Fruit fly (Drosophila melanogaster) whole organism, embryonic: Measurements from ENCODE around the gene CG32066.

Experiments
- Atf6 ChIP-seq: fragments of 200-800 bp; sonication (Bioruptor generic); IDR thresholded peaks from 2 replicates; pipeline ENCODE4 v1.3.6; 2022; ENCODE audit warnings: missing biosample characterization, missing genetic modification characterization
- Awh ChIP-seq: fragments of 200-800 bp; sonication (Bioruptor generic); IDR thresholded peaks from 2 replicates; pipeline ENCODE4, ENCODE4 v1.3.6; 2022; ENCODE audit warnings: missing biosample characterization, missing genetic modification characterization
- B-H2 ChIP-seq: fragments of 200-800 bp; sonication (Bioruptor generic); optimal IDR thresholded peaks from 2 replicates; lab custom pipeline; 2018; ENCODE audit warnings: missing biosample characterization, mild to moderate bottlenecking, missing genetic modification characterization
- BEAF-32 ChIP-seq: fragments of 200-800 bp; sonication (Bioruptor generic); optimal IDR thresholded peaks from 3 replicates; lab custom pipeline; 2017; ENCODE audit warnings: missing biosample characterization, missing genetic modification characterization, mild to moderate bottlenecking, moderate library complexity, missing genetic modification reagents
- CG10462 ChIP-seq: fragments of 200-800 bp; sonication (Bioruptor generic); optimal IDR thresholded peaks from 2 replicates; lab custom pipeline; 2016; ENCODE audit warnings: missing biosample characterization, missing genetic modification characterization
- CG11723 ChIP-seq: fragments of 200-800 bp; sonication (Bioruptor generic); optimal IDR thresholded peaks from 2 replicates; lab custom pipeline; 2017; ENCODE audit warnings: missing biosample characterization, mild to moderate bottlenecking, missing genetic modification characterization
- CG12236 ChIP-seq: fragments of 200-800 bp; sonication (Bioruptor generic); optimal IDR thresholded peaks from 2 replicates; lab custom pipeline; 2016; ENCODE audit warnings: missing biosample characterization, missing genetic modification characterization
- CG13287 ChIP-seq: fragments of 200-800 bp; sonication (Bioruptor generic); IDR thresholded peaks from 2 replicates; pipeline ENCODE4 v1.3.6; 2022; ENCODE audit warnings: missing biosample characterization, missing genetic modification characterization; ENCODE audit not compliant: partially characterized antibody
- CG13424 ChIP-seq: fragments of 200-800 bp; sonication (Bioruptor generic); optimal IDR thresholded peaks from 2 replicates; lab custom pipeline; 2019; ENCODE audit warnings: missing biosample characterization, mild to moderate bottlenecking, missing genetic modification characterization, moderate library complexity
- CG13624 ChIP-seq: fragments of 200-800 bp; sonication (Bioruptor generic); optimal IDR thresholded peaks from 2 replicates; lab custom pipeline; 2016; ENCODE audit warnings: missing biosample characterization, missing genetic modification characterization
- CG15011 ChIP-seq: fragments of 200-800 bp; sonication (Bioruptor generic); optimal IDR thresholded peaks from 3 replicates; lab custom pipeline; 2018; ENCODE audit warnings: missing biosample characterization, mild to moderate bottlenecking, missing genetic modification characterization
- CG31365 ChIP-seq: fragments of 200-800 bp; sonication (Bioruptor generic); optimal IDR thresholded peaks from 2 replicates; lab custom pipeline; 2018; ENCODE audit warnings: missing biosample characterization, mild to moderate bottlenecking, missing genetic modification characterization
- CG3163 ChIP-seq: fragments of 200-800 bp; sonication (Bioruptor generic); optimal IDR thresholded peaks from 3 replicates; lab custom pipeline; 2016; ENCODE audit warnings: missing biosample characterization, missing genetic modification characterization
- CG32767 ChIP-seq: fragments of 200-800 bp; sonication (Bioruptor generic); IDR thresholded peaks from 2 replicates; pipeline ENCODE4 v1.3.6; 2022; ENCODE audit warnings: missing biosample characterization, missing genetic modification characterization
- CG42726 ChIP-seq: fragments of 200-800 bp; sonication (Bioruptor generic); IDR thresholded peaks from 2 replicates; pipeline ENCODE4 v1.3.6; 2022; ENCODE audit warnings: missing biosample characterization, missing genetic modification characterization; ENCODE audit not compliant: partially characterized antibody
- CG4820 ChIP-seq: fragments of 200-800 bp; sonication (Bioruptor generic); optimal IDR thresholded peaks from 3 replicates; lab custom pipeline; 2016; ENCODE audit warnings: missing biosample characterization, missing genetic modification characterization
- CG6689 ChIP-seq: fragments of 200-800 bp; sonication (Bioruptor generic); IDR thresholded peaks from 2 replicates; pipeline ENCODE4 v1.3.6; 2022; ENCODE audit warnings: missing biosample characterization, missing genetic modification characterization
- CG7372 ChIP-seq: fragments of 200-800 bp; sonication (Bioruptor generic); IDR thresholded peaks from 2 replicates; pipeline ENCODE4 v1.3.6; 2022; ENCODE audit warnings: missing biosample characterization, missing genetic modification characterization
- CG9876 ChIP-seq: fragments of 200-800 bp; sonication (Bioruptor generic); optimal IDR thresholded peaks from 2 replicates; lab custom pipeline; 2016; ENCODE audit warnings: missing biosample characterization, missing genetic modification characterization
- CrebB ChIP-seq: fragments of 200-800 bp; sonication (Bioruptor generic); optimal IDR thresholded peaks from 3 replicates; lab custom pipeline; 2018; ENCODE audit warnings: missing biosample characterization, mild to moderate bottlenecking, missing genetic modification characterization
- Deaf1 ChIP-seq: fragments of 200-800 bp; optimal IDR thresholded peaks from 3 replicates; lab custom pipeline; 2019; ENCODE audit warnings: missing biosample characterization, mild to moderate bottlenecking, missing genetic modification characterization, moderate library complexity
- Hmr ChIP-seq: fragments of 200-800 bp; sonication (Bioruptor generic); optimal IDR thresholded peaks from 3 replicates; lab custom pipeline; 2017; ENCODE audit warnings: mild to moderate bottlenecking, missing biosample characterization, missing genetic modification reagents, missing genetic modification characterization
- Hr3 ChIP-seq: fragments of 200-800 bp; sonication (Bioruptor generic); optimal IDR thresholded peaks from 3 replicates; lab custom pipeline; 2016; ENCODE audit warnings: missing biosample characterization, missing genetic modification characterization
- Hr51 ChIP-seq, 2 experiments: fragments of 200-800 bp; sonication (Bioruptor generic); optimal IDR thresholded peaks; 2 replicates in 1 of 2; 3 replicates in 1 of 2; lab custom pipeline; 2016 to 2018; ENCODE audit warnings: missing biosample characterization in 2 of 2, missing genetic modification characterization in 2 of 2, mild to moderate bottlenecking in 1 of 2, moderate library complexity in 1 of 2
- Mrtf ChIP-seq: fragments of 200-800 bp; sonication (Bioruptor generic); IDR thresholded peaks from 3 replicates; pipeline ENCODE4 v1.3.6; 2022; ENCODE audit warnings: missing biosample characterization, missing genetic modification characterization
- Oaz ChIP-seq: fragments of 200-800 bp; sonication (Bioruptor generic); IDR thresholded peaks from 2 replicates; pipeline ENCODE4 v1.3.6; 2022; ENCODE audit warnings: missing biosample characterization, missing genetic modification characterization
- Ptx1 ChIP-seq: fragments of 200-800 bp; sonication (Bioruptor generic); IDR thresholded peaks from 2 replicates; pipeline ENCODE4 v1.3.6; 2022; ENCODE audit warnings: missing biosample characterization, missing genetic modification characterization
- Ravus ChIP-seq: fragments of 200-800 bp; sonication (Bioruptor generic); IDR thresholded peaks from 2 replicates; pipeline ENCODE4 v1.3.6; 2022; ENCODE audit warnings: missing biosample characterization, missing genetic modification characterization
- Scr ChIP-seq: fragments of 200-800 bp; sonication (Bioruptor generic); IDR thresholded peaks from 2 replicates; pipeline ENCODE4 v1.3.6; 2022; ENCODE audit warnings: missing biosample characterization, missing genetic modification characterization; ENCODE audit not compliant: partially characterized antibody
- Sox100B ChIP-seq: fragments of 200-800 bp; sonication (Bioruptor generic); optimal IDR thresholded peaks from 3 replicates; lab custom pipeline; 2018; ENCODE audit warnings: missing biosample characterization, mild to moderate bottlenecking, missing genetic modification characterization
- Spps ChIP-seq: fragments of 200-800 bp; sonication (Bioruptor generic); optimal IDR thresholded peaks from 2 replicates; lab custom pipeline; 2018; ENCODE audit warnings: missing biosample characterization, mild to moderate bottlenecking, missing genetic modification characterization
- Sry-δ ChIP-seq: fragments of 200-800 bp; sonication (Bioruptor generic); optimal IDR thresholded peaks from 2 replicates; lab custom pipeline; 2016; ENCODE audit warnings: missing biosample characterization, missing genetic modification characterization
- bbx ChIP-seq: fragments of 200-800 bp; sonication (Bioruptor generic); IDR thresholded peaks from 2 replicates; pipeline ENCODE4 v1.3.6; 2022; ENCODE audit warnings: missing biosample characterization, missing genetic modification characterization; ENCODE audit not compliant: partially characterized antibody
- cad ChIP-seq: fragments of >200 bp; optimal IDR thresholded peaks from 2 replicates; lab custom pipeline; 2017; ENCODE audit warnings: missing biosample characterization, missing genetic modification characterization
- da ChIP-seq: fragments of 200-800 bp; sonication (Bioruptor generic); optimal IDR thresholded peaks from 2 replicates; lab custom pipeline; 2016; ENCODE audit warnings: missing biosample characterization, missing genetic modification characterization
- dan ChIP-seq: fragments of 200-800 bp; sonication (Bioruptor generic); IDR thresholded peaks from 2 replicates; pipeline ENCODE4 v1.3.6; 2022; ENCODE audit warnings: missing biosample characterization, missing genetic modification characterization
- dimm ChIP-seq: fragments of 200-800 bp; sonication (Bioruptor generic); IDR thresholded peaks from 2 replicates; pipeline ENCODE4 v1.3.6; 2022; ENCODE audit warnings: missing biosample characterization, missing genetic modification characterization
- dpn ChIP-seq, 2 experiments: fragments of 200-800 bp; sonication (Bioruptor generic); optimal IDR thresholded peaks; 3 replicates each; lab custom pipeline; 2016; ENCODE audit warnings: missing biosample characterization in 2 of 2, missing genetic modification characterization in 2 of 2
- emc ChIP-seq: fragments of 200-800 bp; sonication (Bioruptor generic); optimal IDR thresholded peaks from 2 replicates; lab custom pipeline; 2016; ENCODE audit warnings: missing biosample characterization, missing genetic modification characterization
- insv ChIP-seq, 2 experiments: fragments of 200-800 bp; sonication (Bioruptor generic); optimal IDR thresholded peaks; 3 replicates each; lab custom pipeline; 2016 to 2018; ENCODE audit warnings: missing biosample characterization in 2 of 2, missing genetic modification characterization in 2 of 2
- jing ChIP-seq: fragments of 200-800 bp; sonication (Bioruptor generic); optimal IDR thresholded peaks from 2 replicates; lab custom pipeline; 2018; ENCODE audit warnings: missing biosample characterization, mild to moderate bottlenecking, missing genetic modification characterization
- kay ChIP-seq: fragments of 200-800 bp; sonication (Bioruptor generic); optimal IDR thresholded peaks from 2 replicates; lab custom pipeline; 2016; ENCODE audit warnings: missing biosample characterization, missing genetic modification characterization
- klu ChIP-seq: fragments of 200-800 bp; sonication (Bioruptor generic); IDR thresholded peaks from 2 replicates; pipeline ENCODE4 v1.3.6; 2022; ENCODE audit warnings: missing biosample characterization, missing genetic modification characterization
- mld ChIP-seq: fragments of 200-800 bp; sonication (Bioruptor generic); IDR thresholded peaks from 3 replicates; pipeline ENCODE4 v1.3.6; 2022; ENCODE audit warnings: missing biosample characterization, missing genetic modification characterization; ENCODE audit not compliant: partially characterized antibody
- otp ChIP-seq: fragments of 200-800 bp; sonication (Bioruptor generic); IDR thresholded peaks from 3 replicates; pipeline ENCODE4, ENCODE4 v1.3.6; 2022; ENCODE audit warnings: missing biosample characterization, missing genetic modification characterization
- pros ChIP-seq: fragments of 200-800 bp; sonication (Bioruptor generic); optimal IDR thresholded peaks from 3 replicates; lab custom pipeline; 2019; ENCODE audit warnings: missing biosample characterization, mild to moderate bottlenecking, missing genetic modification characterization, moderate library complexity
- sd ChIP-seq: fragments of 200-800 bp; sonication (Bioruptor generic); optimal IDR thresholded peaks from 3 replicates; lab custom pipeline; 2018; ENCODE audit warnings: missing biosample characterization, mild to moderate bottlenecking, missing genetic modification characterization, moderate library complexity
- sug ChIP-seq: fragments of 200-800 bp; optimal IDR thresholded peaks from 2 replicates; lab custom pipeline; 2019; ENCODE audit warnings: missing biosample characterization, mild to moderate bottlenecking, missing genetic modification characterization, moderate library complexity
- tin ChIP-seq: fragments of 200-800 bp; sonication (Bioruptor generic); optimal IDR thresholded peaks from 3 replicates; lab custom pipeline; 2016; ENCODE audit warnings: missing biosample characterization, missing genetic modification characterization

Gene CG32066

dm6 chr3L:10656451-10657198, 4.2 kb downstream of the CG32066 start (continued):
- peak; percentile 24 for TF ChIP-seq Spps
- TF ChIP-seq Awh (GFP tag; lab: Robert Waterston, UW): peak; percentile 75
- peak; percentile 12 for TF ChIP-seq sd (tag; lab: Kevin White, UChicago)
- peak; percentile 36 for TF ChIP-seq sug (tag; lab: Kevin White, UChicago)
- no peak for TF ChIP-seq insv (GFP tag; optimal IDR thresholded peaks at IDR 0.05; lab: Kevin White, UChicago)
- no peak for TF ChIP-seq tin
- peak; percentile 2 for TF ChIP-seq emc
- peak; percentile 72 for TF ChIP-seq da (GFP tag; lab: Kevin White, UChicago)
- TF ChIP-seq Oaz (GFP tag; lab: Robert Waterston, UW): no peak
- no peak for TF ChIP-seq Mrtf (GFP tag; lab: Robert Waterston, UW)
- TF ChIP-seq Sox100B (GFP tag; lab: Kevin White, UChicago): peak; percentile 71
- peak; percentile 54; the same call in 1 of the 3 replicates for TF ChIP-seq otp (GFP tag; lab: Robert Waterston, UW)
- no peak for TF ChIP-seq CG7372 (GFP tag; lab: Robert Waterston, UW)
- TF ChIP-seq BEAF-32 (GFP tag; lab: Kevin White, UChicago): no peak
- peak; percentile 34 for TF ChIP-seq Sry-δ (GFP tag; lab: Kevin White, UChicago)
- TF ChIP-seq CG32767 (GFP tag; lab: Robert Waterston, UW): no peak
- peak; percentile 74 for TF ChIP-seq CG12236 (GFP tag; lab: Kevin White, UChicago)
- peak; percentile 70 for TF ChIP-seq CG11723 (GFP tag; lab: Kevin White, UChicago)
- peak; percentile 79 for TF ChIP-seq Hmr
- peak; percentile 32 to 62 for TF ChIP-seq dpn (GFP tag; optimal IDR thresholded peaks at IDR 0.05; lab: Kevin White, UChicago)
- TF ChIP-seq cad (GFP tag; lab: Kevin White, UChicago): no peak
- peak; percentile 1 for TF ChIP-seq CG9876 (GFP tag; lab: Kevin White, UChicago)
- TF ChIP-seq jing (GFP tag; lab: Kevin White, UChicago): peak; percentile 16
- TF ChIP-seq CG31365: peak; percentile 72
- peak; percentile 45 for TF ChIP-seq CG3163 (GFP tag; lab: Kevin White, UChicago)
- no peak for TF ChIP-seq pros
- peak; percentile 2 for TF ChIP-seq CG13624 (GFP tag; lab: Kevin White, UChicago)
- no peak for TF ChIP-seq klu (GFP tag; lab: Robert Waterston, UW)
- no peak for TF ChIP-seq CG42726
- TF ChIP-seq Ptx1: 0 out of 2 replicates have a peak, but pooled peaks have one; percentile 17
- TF ChIP-seq dimm (GFP tag; lab: Robert Waterston, UW): no peak
- no peak for TF ChIP-seq bbx (GFP tag; lab: Robert Waterston, UW)
- TF ChIP-seq Atf6 (GFP tag; lab: Robert Waterston, UW): peak; percentile 77
- TF ChIP-seq B-H2 (GFP tag; lab: Kevin White, UChicago): peak; percentile 22
- no peak for TF ChIP-seq CG6689 (GFP tag; lab: Robert Waterston, UW)
- peak; percentile 45 for TF ChIP-seq kay (GFP tag; lab: Kevin White, UChicago)
- TF ChIP-seq CG13424 (tag; lab: Kevin White, UChicago): peak; percentile 49
- no peak for TF ChIP-seq Scr (GFP tag; lab: Robert Waterston, UW)
- TF ChIP-seq CG15011 (GFP tag; lab: Kevin White, UChicago): peak; percentile 75
- no peak for TF ChIP-seq mld (GFP tag; lab: Robert Waterston, UW)
- peak; percentile 10 for TF ChIP-seq CG4820 (GFP tag; lab: Kevin White, UChicago)
- no peak for TF ChIP-seq Ravus (GFP tag; lab: Robert Waterston, UW)
- no peak for TF ChIP-seq CG13287
- peak; percentile 24 for TF ChIP-seq CG10462 (GFP tag; lab: Kevin White, UChicago)
- peak; percentile 85 for TF ChIP-seq CrebB (tag; lab: Kevin White, UChicago)
- peak; percentile 23 to 47 for TF ChIP-seq Hr51 (GFP tag; optimal IDR thresholded peaks at IDR 0.05; lab: Kevin White, UChicago)
- TF ChIP-seq Hr3 (GFP tag; lab: Kevin White, UChicago): peak; percentile 23
- no peak for TF ChIP-seq Deaf1 (tag; lab: Kevin White, UChicago)
- no peak for TF ChIP-seq dan
